Worm (Caenorhabditis elegans) whole organism, late embryonic: Measurements from ENCODE around the gene msd-2.

Experiments used
- Y22D7AL.16 ChIP-seq: sonication (generic microtip); optimal IDR thresholded peaks from 2 replicates; lab custom pipeline; 2016; ENCODE audit warnings: missing genetic modification characterization, missing compliant biosample characterization
- ceh-31 ChIP-seq: sonication (generic microtip); optimal IDR thresholded peaks from 2 replicates; lab custom pipeline; 2016; ENCODE audit warnings: missing genetic modification characterization, missing compliant biosample characterization
- fkh-10 ChIP-seq: fragments of 150-350 bp; optimal IDR thresholded peaks from 2 replicates; lab custom pipeline; 2014; ENCODE audit warnings: missing biosample characterization, missing genetic modification reagents, missing genetic modification characterization
- gmeb-2 ChIP-seq: sonication (generic microtip); optimal IDR thresholded peaks from 2 replicates; lab custom pipeline; 2016; ENCODE audit warnings: missing genetic modification characterization, inconsistent platforms, missing compliant biosample characterization
- hlh-15 ChIP-seq: sonication (generic microtip); optimal IDR thresholded peaks from 2 replicates; lab custom pipeline; 2016; ENCODE audit warnings: missing genetic modification characterization, missing compliant biosample characterization
- pag-3 ChIP-seq: sonication (generic microtip); optimal IDR thresholded peaks from 2 replicates; lab custom pipeline; 2016; ENCODE audit warnings: missing compliant biosample characterization, missing genetic modification characterization, borderline replicate concordance
- pat-9 ChIP-seq: fragments of 200-800 bp; sonication (Bioruptor generic); optimal IDR thresholded peaks from 2 replicates; lab custom pipeline; 2018; ENCODE audit warnings: mild to moderate bottlenecking, missing genetic modification characterization, moderate library complexity, missing compliant biosample characterization
- pha-4 ChIP-seq: fragments of 150-350 bp; optimal IDR thresholded peaks from 2 replicates; lab custom pipeline; 2018; ENCODE audit warnings: missing biosample characterization, missing genetic modification reagents, missing genetic modification characterization
- ttx-3 ChIP-seq: sonication (generic microtip); optimal IDR thresholded peaks from 2 replicates; lab custom pipeline; 2016; ENCODE audit warnings: missing genetic modification reagents, missing genetic modification characterization, missing compliant biosample characterization

ce11 chrIV:10040803-10041202, 11.9 kb downstream of the msd-2 start, which contains the start of gene dhs-31:
- TF ChIP-seq pag-3 (tag; lab: Kevin White, UChicago) (no peak), pat-9 (tag; lab: Kevin White, UChicago) (no peak), ceh-31 (tag; lab: Kevin White, UChicago) (no peak), hlh-15 (tag; lab: Kevin White, UChicago) (no peak), Y22D7AL.16 (tag; lab: Kevin White, UChicago) (no peak), pha-4 (tag; lab: Kevin White, UChicago) (no peak), gmeb-2 (tag; lab: Kevin White, UChicago) (no peak), fkh-10 (GFP tag; lab: Kevin White, UChicago) (no peak), ttx-3 (tag; lab: Kevin White, UChicago) (no peak)
